Fruit fly (Drosophila melanogaster) whole organism, pupa: ENCODE results near the gene Chchd2.

Source experiments
- CG10348 ChIP-seq: fragments of 200-800 bp; sonication (Bioruptor generic); IDR thresholded peaks from 2 replicates; pipeline ENCODE4 v1.3.6; 2022; ENCODE audit warnings: missing biosample characterization, missing genetic modification characterization
- CG12605 ChIP-seq: fragments of 200-800 bp; sonication (Bioruptor generic); IDR thresholded peaks from 2 replicates; pipeline ENCODE4 v1.3.6; 2022; ENCODE audit warnings: missing biosample characterization, missing genetic modification characterization
- CG13204 ChIP-seq: fragments of 200-800 bp; sonication (Bioruptor generic); optimal IDR thresholded peaks from 2 replicates; lab custom pipeline; 2018; ENCODE audit warnings: missing biosample characterization, mild to moderate bottlenecking, missing genetic modification characterization, moderate library complexity
- CG14655 ChIP-seq: fragments of 200-800 bp; sonication (Bioruptor generic); optimal IDR thresholded peaks from 3 replicates; lab custom pipeline; 2017; ENCODE audit warnings: mild to moderate bottlenecking, missing biosample characterization, missing genetic modification reagents, missing genetic modification characterization
- CG15710 ChIP-seq: fragments of 200-800 bp; sonication (Bioruptor generic); optimal IDR thresholded peaks from 2 replicates; lab custom pipeline; 2018; ENCODE audit warnings: missing biosample characterization, mild to moderate bottlenecking, missing genetic modification characterization, moderate library complexity
- CG32121 ChIP-seq: fragments of 200-800 bp; sonication (Bioruptor generic); IDR thresholded peaks from 2 replicates; pipeline ENCODE4 v1.3.6; 2022; ENCODE audit warnings: missing biosample characterization, missing genetic modification characterization
- CG34367 ChIP-seq: fragments of 200-800 bp; sonication (Bioruptor generic); optimal IDR thresholded peaks from 2 replicates; lab custom pipeline; 2018; ENCODE audit warnings: missing biosample characterization, mild to moderate bottlenecking, missing genetic modification characterization
- CG4496 ChIP-seq: fragments of 200-800 bp; sonication (Bioruptor generic); IDR thresholded peaks from 3 replicates; pipeline ENCODE4 v1.3.6; 2022; ENCODE audit warnings: missing biosample characterization, missing genetic modification characterization
- CG8159 ChIP-seq: fragments of 200-800 bp; sonication (Bioruptor generic); optimal IDR thresholded peaks from 3 replicates; lab custom pipeline; 2018; ENCODE audit warnings: missing biosample characterization, mild to moderate bottlenecking, missing genetic modification characterization, moderate library complexity
- CG8301 ChIP-seq: fragments of 200-800 bp; sonication (Bioruptor generic); optimal IDR thresholded peaks from 2 replicates; lab custom pipeline; 2018; ENCODE audit warnings: missing biosample characterization, mild to moderate bottlenecking, missing genetic modification characterization
- CG9948 ChIP-seq: fragments of 200-800 bp; sonication (Bioruptor generic); optimal IDR thresholded peaks from 2 replicates; lab custom pipeline; 2018; ENCODE audit warnings: missing biosample characterization, mild to moderate bottlenecking, missing genetic modification characterization, moderate library complexity
- D1 ChIP-seq: fragments of 200-800 bp; sonication (Bioruptor generic); optimal IDR thresholded peaks from 2 replicates; lab custom pipeline; 2018; ENCODE audit warnings: missing biosample characterization, mild to moderate bottlenecking, missing genetic modification characterization, moderate library complexity
- EcR ChIP-seq: fragments of 200-800 bp; sonication (Bioruptor generic); optimal IDR thresholded peaks from 3 replicates; lab custom pipeline; 2019; ENCODE audit warnings: missing biosample characterization, missing genetic modification characterization, mild to moderate bottlenecking, moderate library complexity, missing genetic modification reagents
- Ets98B ChIP-seq: fragments of 200-800 bp; sonication (Bioruptor generic); IDR thresholded peaks from 2 replicates; pipeline ENCODE4 v1.3.6; 2022; ENCODE audit warnings: missing biosample characterization, missing genetic modification characterization
- Pif1A ChIP-seq: fragments of 200-800 bp; sonication (Bioruptor generic); optimal IDR thresholded peaks from 3 replicates; lab custom pipeline; 2016; ENCODE audit warnings: missing biosample characterization, missing genetic modification characterization
- Pif1B ChIP-seq: fragments of 200-800 bp; sonication (Bioruptor generic); optimal IDR thresholded peaks from 3 replicates; lab custom pipeline; 2016; ENCODE audit warnings: missing biosample characterization, missing genetic modification characterization
- Snoo ChIP-seq: fragments of 200-800 bp; sonication (Bioruptor generic); optimal IDR thresholded peaks from 3 replicates; lab custom pipeline; 2017; ENCODE audit warnings: missing biosample characterization, mild to moderate bottlenecking, missing genetic modification characterization, inconsistent platforms
- fd96Ca ChIP-seq: fragments of 200-800 bp; sonication (Bioruptor generic); IDR thresholded peaks from 3 replicates; pipeline ENCODE4 v1.3.6; 2022; ENCODE audit warnings: missing biosample characterization, missing genetic modification characterization
- gl ChIP-seq: fragments of 200-800 bp; sonication (Bioruptor generic); optimal IDR thresholded peaks from 2 replicates; lab custom pipeline; 2018; ENCODE audit warnings: missing biosample characterization, mild to moderate bottlenecking, missing genetic modification characterization
- rn ChIP-seq: fragments of 200-800 bp; sonication (Bioruptor generic); IDR thresholded peaks from 2 replicates; pipeline ENCODE4 v1.3.6; 2022; ENCODE audit warnings: missing biosample characterization, missing genetic modification characterization

The Chchd2 gene

dm6 chrX:17148951-17149449, at the start of gene Chchd2:
TSS of gene Chchd2 (plus strand) at chrX:17149001.
- TF ChIP-seq CG8159: no peak
- TF ChIP-seq Ets98B (GFP tag; lab: Robert Waterston, UW): no peak
- TF ChIP-seq CG10348 (GFP tag; lab: Robert Waterston, UW): no peak
- no peak for TF ChIP-seq CG12605 (GFP tag; lab: Robert Waterston, UW)
- TF ChIP-seq fd96Ca (GFP tag; lab: Robert Waterston, UW): no peak
- TF ChIP-seq CG9948 (tag; lab: Kevin White, UChicago): no peak
- no peak for TF ChIP-seq CG34367
- no peak for TF ChIP-seq CG15710
- peak; percentile 18 for TF ChIP-seq Snoo
- 0 out of 3 replicates have a peak, but pooled peaks have one; percentile 37 for TF ChIP-seq CG4496 (GFP tag; lab: Robert Waterston, UW)
- no peak for TF ChIP-seq Pif1A (GFP tag; lab: Kevin White, UChicago)
- TF ChIP-seq CG8301 (tag; lab: Kevin White, UChicago): no peak
- no peak for TF ChIP-seq D1 (tag; lab: Kevin White, UChicago)
- no peak for TF ChIP-seq gl (tag; lab: Kevin White, UChicago)

- TF ChIP-seq CG34367: no peak
- TF ChIP-seq EcR: no peak
- no peak for TF ChIP-seq CG10348 (GFP tag; lab: Robert Waterston, UW)
- no peak for TF ChIP-seq CG32121 (GFP tag; lab: Robert Waterston, UW)
- TF ChIP-seq CG12605 (GFP tag; lab: Robert Waterston, UW): no peak
- no peak for TF ChIP-seq rn (GFP tag; lab: Robert Waterston, UW)
- TF ChIP-seq CG15710: no peak
- TF ChIP-seq CG14655: no peak
- TF ChIP-seq Snoo: no peak
- no peak for TF ChIP-seq CG8301 (tag; lab: Kevin White, UChicago)
- no peak for TF ChIP-seq D1 (tag; lab: Kevin White, UChicago)
Observed at dm6 chrX:17105707-17106106, 43.1 kb upstream of the Chchd2 start, which contains the start of gene Arpc3B. TSS of gene Arpc3B (minus strand) at chrX:17105852.

- no peak for TF ChIP-seq Ets98B (GFP tag; lab: Robert Waterston, UW)
Observed at dm6 chrX:17106153-17106700, 42.6 kb upstream of the Chchd2 start.

- no peak for TF ChIP-seq CG4496 (GFP tag; lab: Robert Waterston, UW)
- no peak for TF ChIP-seq CG10348 (GFP tag; lab: Robert Waterston, UW)
- peak; percentile 29 for TF ChIP-seq CG13204 (GFP tag; lab: Kevin White, UChicago)
- peak; percentile 11 for TF ChIP-seq gl (tag; lab: Kevin White, UChicago)
- TF ChIP-seq Ets98B (GFP tag; lab: Robert Waterston, UW): peak; percentile 26; the same call in 1 of the 2 replicates
- TF ChIP-seq CG8301 (tag; lab: Kevin White, UChicago): no peak
- TF ChIP-seq EcR: peak; percentile 62
- TF ChIP-seq CG8159: no peak
- peak; percentile 10 for TF ChIP-seq CG15710
- no peak for TF ChIP-seq fd96Ca (GFP tag; lab: Robert Waterston, UW)
Observed at dm6 chrX:17107401-17107916, 41.3 kb upstream of the Chchd2 start, which contains the start of gene CG5004. TSS of gene CG5004 (plus strand) at chrX:17107582.

dm6 chrX:17108000-17108399, 40.8 kb upstream of the Chchd2 start:
- TF ChIP-seq CG4496 (GFP tag; lab: Robert Waterston, UW) (no peak), CG13204 (GFP tag; lab: Kevin White, UChicago) (no peak), EcR (no peak), CG8159 (peak; percentile 3), fd96Ca (GFP tag; lab: Robert Waterston, UW) (no peak), CG34367 (no peak), CG8301 (tag; lab: Kevin White, UChicago) (no peak), CG9948 (tag; lab: Kevin White, UChicago) (no peak), CG12605 (GFP tag; lab: Robert Waterston, UW) (no peak), gl (tag; lab: Kevin White, UChicago) (no peak), CG15710 (no peak), CG14655 (no peak), D1 (tag; lab: Kevin White, UChicago) (no peak), Pif1B (GFP tag; lab: Kevin White, UChicago) (peak; percentile 19)

- 0 out of 3 replicates have a peak, but pooled peaks have one; percentile 19 for TF ChIP-seq fd96Ca (GFP tag; lab: Robert Waterston, UW)
- TF ChIP-seq CG15710: no peak
Observed at dm6 chrX:17109673-17110072, 39.1 kb upstream of the Chchd2 start.

dm6 chrX:17110556-17111177, 38.1 kb upstream of the Chchd2 start:
- TF ChIP-seq CG9948 (tag; lab: Kevin White, UChicago): no peak
- no peak for TF ChIP-seq gl (tag; lab: Kevin White, UChicago)
- no peak for TF ChIP-seq CG12605 (GFP tag; lab: Robert Waterston, UW)
- no peak for TF ChIP-seq D1 (tag; lab: Kevin White, UChicago)
- TF ChIP-seq Pif1A (GFP tag; lab: Kevin White, UChicago): no peak
- TF ChIP-seq Snoo: no peak
- TF ChIP-seq rn (GFP tag; lab: Robert Waterston, UW): no peak
